Fruit fly (Drosophila melanogaster) whole organism: Measurements from ENCODE around the gene CG4230.

Source experiments
- CG8478 ChIP-seq: fragments of >200 bp; optimal IDR thresholded peaks from 2 replicates; lab custom pipeline; 2018; ENCODE audit warnings: inconsistent platforms
- Dll ChIP-seq: fragments of >200 bp; optimal IDR thresholded peaks from 2 replicates; lab custom pipeline; 2017
- EcR ChIP-seq, 2 experiments: fragments of >200 bp; optimal IDR thresholded peaks; 2 replicates each; lab custom pipeline; 2017; ENCODE audit warnings: missing biosample characterization in 2 of 2, missing genetic modification characterization in 2 of 2, missing genetic modification reagents in 2 of 2
- pan ChIP-seq: fragments of >200 bp; optimal IDR thresholded peaks from 2 replicates; lab custom pipeline; 2017
- psq ChIP-seq: fragments of >200 bp; optimal IDR thresholded peaks from 2 replicates; lab custom pipeline; 2017
- usp ChIP-seq: fragments of >200 bp; optimal IDR thresholded peaks from 2 replicates; lab custom pipeline; 2017; ENCODE audit warnings: missing biosample characterization, missing genetic modification characterization, mixed read lengths

The CG4230 gene

DNA sequence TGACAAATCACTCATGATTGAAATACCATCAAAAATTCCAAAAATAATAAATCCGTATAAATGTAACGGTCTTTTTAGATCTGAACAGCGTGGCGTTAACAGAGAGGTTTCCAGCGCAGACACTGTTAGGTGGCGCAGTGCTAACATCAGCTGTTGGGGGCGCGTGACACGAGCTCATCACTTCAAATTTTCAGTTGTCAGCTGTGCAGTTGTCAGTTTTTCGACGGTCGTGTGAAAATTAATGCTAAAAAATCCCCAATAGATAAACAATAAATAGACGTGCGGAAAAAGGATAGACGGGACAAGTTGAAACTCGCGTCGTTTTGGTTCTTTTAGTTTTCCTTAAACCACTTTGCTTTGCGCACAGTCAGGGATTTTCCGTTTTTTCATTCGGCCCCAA, at the start of gene CG4230:
Gene CG4230 (plus strand): TSS at position 6 of the 400 bp plus-strand sequence.
- TF ChIP-seq pan (lab: Kevin White, UChicago) (no peak), usp (GFP tag; lab: Kevin White, UChicago) (no peak), EcR (GFP tag; optimal IDR thresholded peaks at IDR 0.05; lab: Kevin White, UChicago) (no peak), CG8478 (lab: Kevin White, UChicago) (no peak), psq (lab: Kevin White, UChicago) (no peak), Dll (lab: Kevin White, UChicago) (no peak)

dm6 chr2L:5046261-5046660, 49.8 kb upstream of the CG4230 start:
- TF ChIP-seq psq (lab: Kevin White, UChicago) (no peak), usp (GFP tag; lab: Kevin White, UChicago) (no peak), Dll (lab: Kevin White, UChicago) (no peak), CG8478 (lab: Kevin White, UChicago) (no peak), pan (lab: Kevin White, UChicago) (no peak), EcR (GFP tag; optimal IDR thresholded peaks at IDR 0.05; lab: Kevin White, UChicago) (no peak)

DNA sequence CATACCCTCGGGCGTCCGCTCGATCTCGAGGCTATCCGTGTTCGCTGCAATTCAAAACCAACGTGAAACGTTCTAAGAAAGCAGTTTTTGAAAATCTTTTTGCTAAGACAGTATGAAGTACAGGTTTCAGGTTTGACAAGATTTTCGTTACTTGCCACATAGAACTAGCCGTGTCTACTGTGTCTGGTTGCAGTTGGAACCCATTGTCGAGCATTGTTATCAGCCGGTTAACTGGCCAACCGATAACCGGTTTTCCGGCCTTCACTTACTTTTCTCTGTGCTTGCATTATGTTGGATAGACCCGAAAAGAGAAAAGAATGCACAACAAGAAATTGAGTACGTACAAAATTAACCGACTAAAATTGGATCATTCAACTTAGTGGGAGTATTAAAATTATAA, 46.1 kb upstream of the CG4230 start:
- TF ChIP-seq CG8478 (lab: Kevin White, UChicago) (no peak), psq (lab: Kevin White, UChicago) (no peak), pan (lab: Kevin White, UChicago) (no peak), EcR (GFP tag; optimal IDR thresholded peaks at IDR 0.05; lab: Kevin White, UChicago) (no peak), usp (GFP tag; lab: Kevin White, UChicago) (no peak), Dll (lab: Kevin White, UChicago) (no peak)

DNA sequence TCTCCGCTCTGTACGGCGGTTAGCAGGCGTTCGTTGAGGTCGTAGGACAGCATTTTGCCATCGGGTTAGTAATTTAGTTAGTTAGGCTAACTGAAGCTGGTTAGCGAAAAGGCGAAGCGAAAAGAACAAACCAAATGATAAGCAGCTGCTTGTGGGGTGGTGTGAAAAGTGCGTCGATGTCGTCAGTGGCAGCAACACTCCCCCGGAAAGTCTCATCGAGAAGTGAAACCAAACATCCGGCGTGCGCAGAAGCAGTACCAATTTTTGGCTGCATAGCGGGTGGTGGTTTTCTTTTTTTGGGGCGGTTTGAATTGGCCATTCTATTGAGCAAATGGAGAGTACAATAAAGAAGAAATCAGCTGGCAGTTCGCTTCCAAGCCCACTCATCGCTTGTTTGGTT, 45.2 kb upstream of the CG4230 start, which contains the start of gene CG9121:
Gene CG9121 (minus strand): TSS at position 238 of the 400 bp plus-strand sequence.
- no peak for TF ChIP-seq Dll (lab: Kevin White, UChicago)
- TF ChIP-seq CG8478 (lab: Kevin White, UChicago), result no peak

- TF ChIP-seq usp (GFP tag; lab: Kevin White, UChicago), result no peak
- TF ChIP-seq EcR (GFP tag; optimal IDR thresholded peaks at IDR 0.05; lab: Kevin White, UChicago), result no peak
- no peak for TF ChIP-seq psq (lab: Kevin White, UChicago)
- TF ChIP-seq pan (lab: Kevin White, UChicago), result no peak
- no peak for TF ChIP-seq Dll (lab: Kevin White, UChicago)
- TF ChIP-seq CG8478 (lab: Kevin White, UChicago), result no peak
These were observed 43.6 kb upstream of the CG4230 start, which contains the start of gene senju for dm6 chr2L:5052367-5052914. senju (plus strand) TSS chr2L:5052843.

- TF ChIP-seq CG8478 (lab: Kevin White, UChicago) (no peak), psq (lab: Kevin White, UChicago) (no peak), Dll (lab: Kevin White, UChicago) (no peak), usp (GFP tag; lab: Kevin White, UChicago) (no peak), pan (lab: Kevin White, UChicago) (no peak), EcR (GFP tag; optimal IDR thresholded peaks at IDR 0.05; lab: Kevin White, UChicago) (no peak)
These were observed 43.0 kb upstream of the CG4230 start, which contains the start of gene eIF3h for dm6 chr2L:5052994-5053393. eIF3h (minus strand) TSS chr2L:5053094.

dm6 chr2L:5054953-5055352, 41.1 kb upstream of the CG4230 start, which contains the start of the genes CG14036 and His3.3A:
CG14036 (minus strand) TSS chr2L:5055016.
His3.3A (plus strand) TSS chr2L:5055058.
- TF ChIP-seq usp (GFP tag; lab: Kevin White, UChicago), result no peak
- no peak for TF ChIP-seq pan (lab: Kevin White, UChicago)
- no peak for TF ChIP-seq psq (lab: Kevin White, UChicago)
- no peak for TF ChIP-seq Dll (lab: Kevin White, UChicago)
- no peak for TF ChIP-seq CG8478 (lab: Kevin White, UChicago)
- no peak for TF ChIP-seq EcR (GFP tag; optimal IDR thresholded peaks at IDR 0.05; lab: Kevin White, UChicago)

DNA sequence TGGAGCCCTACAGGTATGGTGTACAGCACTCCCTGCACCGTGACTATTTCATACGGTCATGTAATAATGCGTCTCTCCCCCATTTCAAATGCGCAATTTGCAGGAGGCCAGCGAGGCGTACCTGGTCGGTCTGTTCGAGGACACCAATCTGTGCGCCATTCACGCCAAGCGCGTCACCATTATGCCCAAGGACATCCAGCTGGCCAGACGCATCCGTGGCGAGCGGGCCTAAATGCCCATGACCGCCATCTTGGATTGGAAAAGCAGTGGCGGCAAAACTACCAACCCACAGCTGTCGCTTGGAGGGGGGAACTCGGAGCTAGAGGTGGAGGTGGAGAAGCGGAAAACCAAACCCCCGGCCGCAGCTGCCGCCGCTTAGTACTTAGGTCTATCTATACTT, 40.5 kb upstream of the CG4230 start:
- no peak for TF ChIP-seq psq (lab: Kevin White, UChicago)
- no peak for TF ChIP-seq EcR (GFP tag; optimal IDR thresholded peaks at IDR 0.05; lab: Kevin White, UChicago)
- TF ChIP-seq pan (lab: Kevin White, UChicago), result no peak
- no peak for TF ChIP-seq CG8478 (lab: Kevin White, UChicago)
- no peak for TF ChIP-seq usp (GFP tag; lab: Kevin White, UChicago)
- no peak for TF ChIP-seq Dll (lab: Kevin White, UChicago)

DNA sequence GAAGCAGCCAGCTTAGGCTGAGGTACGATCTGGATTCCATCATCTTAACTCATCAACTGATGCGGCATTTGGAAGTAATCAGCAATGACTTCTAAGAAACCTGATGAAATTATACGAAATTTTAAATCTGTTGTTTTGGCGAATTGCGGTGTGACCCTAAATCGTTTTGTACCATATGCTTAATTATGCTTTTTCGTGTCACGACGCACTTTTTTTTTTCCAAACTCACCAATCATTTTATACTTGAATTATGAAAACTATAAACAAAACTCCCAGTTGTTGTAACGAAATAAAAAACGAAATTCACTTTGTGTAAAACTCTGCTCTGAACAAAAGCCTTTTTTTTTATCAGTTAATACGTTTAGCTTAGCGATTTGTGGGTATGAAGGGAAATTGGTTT, 37.9 kb upstream of the CG4230 start, which contains the start of gene Nepl3:
Gene Nepl3 (minus strand): TSS at position 155 of the 400 bp plus-strand sequence.
- no peak for TF ChIP-seq CG8478 (lab: Kevin White, UChicago)
- TF ChIP-seq usp (GFP tag; lab: Kevin White, UChicago), result no peak

- TF ChIP-seq Dll (lab: Kevin White, UChicago) (no peak), EcR (GFP tag; optimal IDR thresholded peaks at IDR 0.05; lab: Kevin White, UChicago) (no peak), CG8478 (lab: Kevin White, UChicago) (no peak), pan (lab: Kevin White, UChicago) (no peak), usp (GFP tag; lab: Kevin White, UChicago) (no peak)
These were observed 36.3 kb upstream of the CG4230 start, which contains the start of gene Rpn11 for dm6 chr2L:5059645-5060254. Rpn11 (minus strand) TSS chr2L:5059790.

DNA sequence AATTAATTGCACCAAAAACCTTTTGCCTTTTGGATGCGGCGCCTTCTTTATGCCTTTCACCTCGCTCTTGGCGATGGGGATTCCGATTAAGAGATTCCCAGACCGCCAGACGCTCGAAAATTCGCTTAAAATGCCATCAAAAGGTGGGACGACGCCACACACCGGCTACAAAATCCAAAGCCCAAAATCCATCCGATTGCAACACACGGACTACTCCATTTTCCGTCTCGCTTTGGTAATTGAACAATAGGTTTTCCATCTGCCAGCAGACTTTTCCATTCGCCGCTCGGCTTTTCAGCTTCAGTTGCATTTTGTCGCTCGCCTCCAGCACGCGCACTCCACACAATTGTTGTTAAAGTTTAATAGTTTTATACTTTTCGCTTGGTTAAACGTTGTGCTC, 35.5 kb upstream of the CG4230 start, which contains the start of gene qtc:
Gene qtc (plus strand): TSS at position 301 of the 400 bp plus-strand sequence.
- TF ChIP-seq CG8478 (lab: Kevin White, UChicago) (no peak), EcR (GFP tag; optimal IDR thresholded peaks at IDR 0.05; lab: Kevin White, UChicago) (no peak), usp (GFP tag; lab: Kevin White, UChicago) (no peak), psq (lab: Kevin White, UChicago) (no peak), Dll (lab: Kevin White, UChicago) (no peak), pan (lab: Kevin White, UChicago) (no peak)
